Worm (Caenorhabditis elegans) whole organism, L1 larva: ENCODE data around the gene txdc-12.1.

Experiments
- alr-1 ChIP-seq: fragments of 200-800 bp; sonication (Bioruptor generic); optimal IDR thresholded peaks from 2 replicates; lab custom pipeline; 2018; ENCODE audit warnings: borderline replicate concordance, mild to moderate bottlenecking, missing genetic modification characterization, missing compliant biosample characterization
- aly-2 ChIP-seq: fragments of 150-350 bp; optimal IDR thresholded peaks from 2 replicates; lab custom pipeline; 2014; ENCODE audit warnings: missing biosample characterization, missing genetic modification characterization
- ceh-88 ChIP-seq: fragments of 200-800 bp; sonication (Bioruptor generic); IDR thresholded peaks from 2 replicates; pipeline ENCODE4 v1.3.6; 2022; ENCODE audit warnings: missing genetic modification characterization, missing compliant biosample characterization
- egl-27 ChIP-seq, 2 experiments: fragments of 150-350 bp in 1 of 2; sonication (generic microtip); optimal IDR thresholded peaks; 3 replicates each; lab custom pipeline; 2017 to 2018; ENCODE audit warnings: missing biosample characterization in 2 of 2, missing genetic modification characterization in 2 of 2, missing genetic modification reagents in 2 of 2
- fkh-10 ChIP-seq: sonication (generic microtip); optimal IDR thresholded peaks from 2 replicates; lab custom pipeline; 2017; ENCODE audit warnings: missing biosample characterization, missing genetic modification reagents, missing genetic modification characterization
- fos-1 ChIP-seq: fragments of 150-350 bp; optimal IDR thresholded peaks from 2 replicates; lab custom pipeline; 2014; ENCODE audit warnings: missing biosample characterization, missing genetic modification characterization
- mdl-1 ChIP-seq, 2 experiments: fragments of 150-350 bp; optimal IDR thresholded peaks; 2 replicates each; lab custom pipeline; 2014 to 2017; ENCODE audit warnings: missing biosample characterization in 2 of 2, missing genetic modification characterization in 2 of 2, inconsistent platforms in 1 of 2
- nhr-11 ChIP-seq: fragments of 150-350 bp; optimal IDR thresholded peaks from 2 replicates; lab custom pipeline; 2014; ENCODE audit warnings: missing biosample characterization, missing genetic modification characterization
- nhr-20 ChIP-seq: sonication (generic microtip); optimal IDR thresholded peaks from 2 replicates; lab custom pipeline; 2016; ENCODE audit warnings: mild to moderate bottlenecking, missing genetic modification characterization, missing compliant biosample characterization
- nhr-237 ChIP-seq: fragments of 150-350 bp; optimal IDR thresholded peaks from 2 replicates; lab custom pipeline; 2014; ENCODE audit warnings: missing biosample characterization, missing genetic modification characterization
- nhr-90 ChIP-seq: sonication (generic microtip); optimal IDR thresholded peaks from 2 replicates; lab custom pipeline; 2016; ENCODE audit warnings: mild to moderate bottlenecking, missing genetic modification characterization, missing compliant biosample characterization; ENCODE audit not compliant: poor library complexity
- unc-86 ChIP-seq: sonication (generic microtip); optimal IDR thresholded peaks from 2 replicates; lab custom pipeline; 2016; ENCODE audit warnings: missing genetic modification characterization, missing compliant biosample characterization
- zip-4 ChIP-seq: fragments of 200-800 bp; sonication (Bioruptor generic); optimal IDR thresholded peaks from 2 replicates; lab custom pipeline; 2018; ENCODE audit warnings: mild to moderate bottlenecking, missing genetic modification characterization, moderate library complexity, missing compliant biosample characterization
- ztf-4 ChIP-seq: fragments of 150-350 bp; optimal IDR thresholded peaks from 2 replicates; lab custom pipeline; 2014; ENCODE audit warnings: missing biosample characterization, missing genetic modification characterization

DNA sequence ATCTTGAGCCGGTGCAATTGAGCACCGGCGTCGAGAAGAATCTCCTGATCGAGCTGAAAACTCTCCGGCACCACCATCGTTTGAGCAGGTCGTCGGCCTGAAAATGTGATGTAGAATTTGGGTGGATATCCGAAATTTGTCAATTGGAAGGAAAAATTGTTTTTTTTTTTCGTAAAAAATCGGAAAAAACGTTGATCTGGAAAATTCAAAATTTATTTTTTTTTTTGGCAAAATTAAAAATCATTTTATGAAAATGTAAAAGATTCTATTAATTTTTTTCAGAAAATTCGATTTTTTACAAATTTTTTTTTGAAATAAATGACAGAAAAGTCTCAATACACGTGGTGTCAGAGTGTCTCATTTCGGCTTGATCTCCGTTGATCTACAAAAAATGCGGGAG, 26.0 kb downstream of the txdc-12.1 start, which contains the start of gene tric-1B.1:
- TF ChIP-seq mdl-1 (tag; optimal IDR thresholded peaks at IDR 0.05; lab: Kevin White, UChicago) (no peak), ceh-88 (GFP tag; lab: Robert Waterston, UW) (no peak), fkh-10 (GFP tag; lab: Kevin White, UChicago) (no peak), zip-4 (GFP tag; lab: Kevin White, UChicago) (no peak), fos-1 (tag; lab: Kevin White, UChicago) (no peak), nhr-20 (tag; lab: Kevin White, UChicago) (no peak), ztf-4 (no peak), aly-2 (tag; lab: Kevin White, UChicago) (no peak), egl-27 (tag; optimal IDR thresholded peaks at IDR 0.05; lab: Kevin White, UChicago) (no peak), nhr-90 (tag; lab: Kevin White, UChicago) (no peak), nhr-237 (tag; lab: Kevin White, UChicago) (no peak), alr-1 (tag; lab: Kevin White, UChicago) (no peak), nhr-11 (tag; lab: Kevin White, UChicago) (no peak), unc-86 (tag; lab: Kevin White, UChicago) (no peak)
